Worm (Caenorhabditis elegans) whole organism, L4/young adult: ENCODE results near the gene rpl-23.

ENCODE experiments used
- W03F9.2 ChIP-seq: fragments of 150-350 bp; optimal IDR thresholded peaks from 2 replicates; lab custom pipeline; 2014; ENCODE audit warnings: missing biosample characterization, missing genetic modification characterization
- dao-5 ChIP-seq: sonication (generic microtip); optimal IDR thresholded peaks from 2 replicates; lab custom pipeline; 2016; ENCODE audit warnings: missing genotype, missing genetic modification characterization, moderate library complexity, missing compliant biosample characterization
- him-1 ChIP-seq: sonication (generic microtip); optimal IDR thresholded peaks from 2 replicates; lab custom pipeline; 2016; ENCODE audit warnings: missing genotype, missing genetic modification reagents, missing genetic modification characterization, missing compliant biosample characterization

- TF ChIP-seq W03F9.2 (tag; lab: Kevin White, UChicago) = peak; percentile 98
- TF ChIP-seq him-1 (tag; lab: Kevin White, UChicago) = peak; percentile 99
- no peak for TF ChIP-seq dao-5 (tag; lab: Kevin White, UChicago)
Observed at ce11 chrIII:5678935-5679334, 27.0 kb downstream of the rpl-23 start, which contains the start of the genes ska-3 and rps-12.
